Worm (Caenorhabditis elegans): ENCODE measurements around the gene col-122.

DNA sequence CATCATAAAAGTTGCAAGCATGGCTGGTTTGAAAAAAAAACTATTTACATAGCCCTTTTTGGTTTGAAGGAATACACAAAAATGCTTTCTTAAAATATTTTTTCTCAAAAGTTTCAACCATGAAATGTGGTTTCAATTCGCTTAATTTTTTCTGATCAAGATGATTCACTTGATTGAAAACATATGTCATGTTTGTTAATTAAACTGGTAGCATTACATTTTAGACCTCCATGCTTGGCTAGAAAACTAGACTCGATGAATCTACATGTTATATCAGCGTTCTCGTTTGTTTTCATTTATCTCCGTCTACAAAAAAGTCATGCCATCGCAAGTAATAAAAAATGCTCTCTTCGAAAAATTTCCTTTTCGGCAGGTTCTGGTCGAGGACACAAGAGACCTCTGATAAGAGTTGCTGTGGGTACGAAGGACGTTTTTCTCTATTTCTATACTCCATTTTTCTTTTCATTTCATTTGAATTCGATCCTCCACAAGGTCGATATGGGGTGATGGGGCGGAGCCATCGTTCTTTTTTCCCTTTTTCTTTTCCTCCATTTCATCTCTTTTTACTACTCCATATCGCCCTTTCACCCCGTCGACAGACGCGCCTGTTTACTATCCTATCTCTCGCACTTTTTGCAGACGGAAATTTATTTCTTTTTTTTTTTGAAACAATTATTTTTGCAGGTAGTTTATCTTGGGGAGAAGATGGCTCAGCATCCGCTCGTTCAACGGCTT, 37.3 kb upstream of the col-122 start, which contains the start of gene elo-1:
- TF ChIP-seq W03F9.2 (tag; optimal IDR thresholded peaks at IDR 0.05) (no peak), him-1 (tag; optimal IDR thresholded peaks at IDR 0.05) (no peak)

Measured in whole organism, L4/young adult.